Fruit fly (Drosophila melanogaster) ovary, adult (tissue): ENCODE data around the gene CG33110.

Experiments
- CG17801 ChIP-seq: fragments of 200-800 bp; optimal IDR thresholded peaks from 2 replicates; lab custom pipeline; 2019; ENCODE audit warnings: missing biosample characterization, mild to moderate bottlenecking, missing genetic modification characterization, moderate library complexity; ENCODE audit not compliant: partially characterized antibody

The CG33110 gene

dm6 chr3R:22595293-22595868, 25.4 kb downstream of the CG33110 start:
- TF ChIP-seq CG17801 (GFP tag; lab: Kevin White, UChicago), result no peak

- TF ChIP-seq CG17801 (GFP tag; lab: Kevin White, UChicago), result no peak
Observed at dm6 chr3R:22596450-22596849, 26.5 kb downstream of the CG33110 start.

dm6 chr3R:22597344-22597954, 27.5 kb downstream of the CG33110 start:
- TF ChIP-seq CG17801 (GFP tag; lab: Kevin White, UChicago), result peak; percentile 3

- no peak for TF ChIP-seq CG17801 (GFP tag; lab: Kevin White, UChicago)
Observed at dm6 chr3R:22598759-22599158, 28.8 kb downstream of the CG33110 start.

dm6 chr3R:22602783-22603182, 32.8 kb downstream of the CG33110 start:
- no peak for TF ChIP-seq CG17801 (GFP tag; lab: Kevin White, UChicago)

- TF ChIP-seq CG17801 (GFP tag; lab: Kevin White, UChicago), result no peak
Observed at dm6 chr3R:22609185-22609584, 39.2 kb downstream of the CG33110 start, which contains the start of gene CG13843. Gene CG13843 (plus strand): TSS chr3R:22609485.

dm6 chr3R:22613448-22613847, 43.5 kb downstream of the CG33110 start, which contains the start of the genes CG31156 and mRRF2:
Gene CG31156 (minus strand): TSS chr3R:22613656.
Gene mRRF2 (plus strand): TSS chr3R:22613686.
- TF ChIP-seq CG17801 (GFP tag; lab: Kevin White, UChicago), result no peak

dm6 chr3R:22616211-22616610, 46.2 kb downstream of the CG33110 start, which contains the start of gene CG31161:
Gene CG31161 (plus strand): TSS chr3R:22616511.
- no peak for TF ChIP-seq CG17801 (GFP tag; lab: Kevin White, UChicago)

- peak; percentile 8 for TF ChIP-seq CG17801 (GFP tag; lab: Kevin White, UChicago)
Observed at dm6 chr3R:22618280-22618679, 48.3 kb downstream of the CG33110 start, which contains the start of gene mRpL45. Gene mRpL45 (plus strand): TSS chr3R:22618492.

- peak; percentile 83 for TF ChIP-seq CG17801 (GFP tag; lab: Kevin White, UChicago)
Observed at dm6 chr3R:22624737-22625136, 54.7 kb downstream of the CG33110 start.

- TF ChIP-seq CG17801 (GFP tag; lab: Kevin White, UChicago), result peak; percentile 24
Observed at dm6 chr3R:22625514-22626333, 55.7 kb downstream of the CG33110 start.

- TF ChIP-seq CG17801 (GFP tag; lab: Kevin White, UChicago), result no peak
Observed at dm6 chr3R:22626334-22626688, 56.3 kb downstream of the CG33110 start.

dm6 chr3R:22626842-22627392, 56.9 kb downstream of the CG33110 start:
- peak; percentile 65 for TF ChIP-seq CG17801 (GFP tag; lab: Kevin White, UChicago)

- no peak for TF ChIP-seq CG17801 (GFP tag; lab: Kevin White, UChicago)
Observed at dm6 chr3R:22627936-22628513, 58.0 kb downstream of the CG33110 start.

dm6 chr3R:22629174-22629573, 59.2 kb downstream of the CG33110 start:
- no peak for TF ChIP-seq CG17801 (GFP tag; lab: Kevin White, UChicago)
